Fruit fly (Drosophila melanogaster) whole organism, pupa: ENCODE data around the gene toc.

ENCODE experiments used
- CG34367 ChIP-seq: fragments of 200-800 bp; sonication (Bioruptor generic); optimal IDR thresholded peaks from 2 replicates; lab custom pipeline; 2018; ENCODE audit warnings: missing biosample characterization, mild to moderate bottlenecking, missing genetic modification characterization
- CG4496 ChIP-seq: fragments of 200-800 bp; sonication (Bioruptor generic); IDR thresholded peaks from 3 replicates; pipeline ENCODE4 v1.3.6; 2022; ENCODE audit warnings: missing biosample characterization, missing genetic modification characterization
- CG8301 ChIP-seq: fragments of 200-800 bp; sonication (Bioruptor generic); optimal IDR thresholded peaks from 2 replicates; lab custom pipeline; 2018; ENCODE audit warnings: missing biosample characterization, mild to moderate bottlenecking, missing genetic modification characterization
- CG9948 ChIP-seq: fragments of 200-800 bp; sonication (Bioruptor generic); optimal IDR thresholded peaks from 2 replicates; lab custom pipeline; 2018; ENCODE audit warnings: missing biosample characterization, mild to moderate bottlenecking, missing genetic modification characterization, moderate library complexity
- EcR ChIP-seq: fragments of 200-800 bp; sonication (Bioruptor generic); optimal IDR thresholded peaks from 3 replicates; lab custom pipeline; 2019; ENCODE audit warnings: missing biosample characterization, missing genetic modification characterization, mild to moderate bottlenecking, moderate library complexity, missing genetic modification reagents
- Pif1B ChIP-seq: fragments of 200-800 bp; sonication (Bioruptor generic); optimal IDR thresholded peaks from 3 replicates; lab custom pipeline; 2016; ENCODE audit warnings: missing biosample characterization, missing genetic modification characterization
- Snoo ChIP-seq: fragments of 200-800 bp; sonication (Bioruptor generic); optimal IDR thresholded peaks from 3 replicates; lab custom pipeline; 2017; ENCODE audit warnings: missing biosample characterization, mild to moderate bottlenecking, missing genetic modification characterization, inconsistent platforms
- gl ChIP-seq: fragments of 200-800 bp; sonication (Bioruptor generic); optimal IDR thresholded peaks from 2 replicates; lab custom pipeline; 2018; ENCODE audit warnings: missing biosample characterization, mild to moderate bottlenecking, missing genetic modification characterization
- rn ChIP-seq: fragments of 200-800 bp; sonication (Bioruptor generic); IDR thresholded peaks from 2 replicates; pipeline ENCODE4 v1.3.6; 2022; ENCODE audit warnings: missing biosample characterization, missing genetic modification characterization

DNA sequence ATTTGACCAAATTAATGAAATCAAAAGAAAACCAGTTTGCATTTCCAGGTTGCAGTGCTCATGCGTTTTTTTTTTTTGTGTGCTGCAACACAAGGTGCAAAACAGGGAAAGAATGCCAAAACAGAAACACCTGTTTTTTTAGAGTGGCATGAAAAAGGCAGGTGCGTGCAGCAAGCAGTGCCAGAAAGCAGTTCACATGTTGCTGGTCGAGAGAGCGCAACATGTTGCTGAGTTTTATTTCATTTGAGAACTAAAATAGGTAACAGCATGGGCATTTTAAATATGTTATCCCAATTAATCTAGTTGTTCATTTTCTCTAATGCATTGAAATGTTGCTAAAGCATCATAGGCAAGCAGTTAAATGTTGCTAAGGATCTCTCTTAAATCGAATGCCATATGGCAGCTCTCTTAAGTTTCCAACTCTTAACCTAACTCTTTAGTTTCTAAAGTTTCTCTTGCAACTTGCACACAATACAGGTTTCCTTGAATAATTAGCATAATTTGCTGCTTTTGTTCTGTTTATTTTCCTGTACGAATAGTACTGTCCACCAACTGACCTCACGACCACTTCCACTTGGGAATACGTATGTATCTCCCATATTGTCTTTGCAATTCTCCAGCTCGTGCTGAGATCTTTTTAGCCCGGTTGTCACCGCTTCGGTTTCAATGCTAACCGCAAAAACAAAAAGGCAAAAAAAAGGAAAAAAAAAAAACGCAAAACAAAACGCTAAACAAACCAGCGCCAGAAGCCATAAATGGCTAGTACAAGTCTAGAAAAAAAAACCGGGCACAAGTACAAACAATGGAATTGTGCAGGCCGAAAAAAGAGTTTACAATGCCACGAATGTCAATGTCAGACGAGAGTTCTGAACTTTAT, 49.4 kb downstream of the toc start:
- TF ChIP-seq CG34367 (no peak), rn (GFP tag; lab: Robert Waterston, UW) (no peak), Snoo (tag; lab: Kevin White, UChicago) (no peak), Pif1B (GFP tag; lab: Kevin White, UChicago) (peak; percentile 1), CG9948 (peak; percentile 18), CG8301 (tag; lab: Kevin White, UChicago) (no peak), gl (peak; percentile 71), CG4496 (GFP tag; lab: Robert Waterston, UW) (peak; percentile 52; the same call in 2 of the 3 replicates), EcR (GFP tag; lab: Kevin White, UChicago) (peak; percentile 8)
